Fruit fly (Drosophila melanogaster) whole organism, wandering third instar larva: ENCODE measurements around the gene spn-B.

Experiments used
- Abd-B ChIP-seq: fragments of >200 bp; optimal IDR thresholded peaks from 2 replicates; lab custom pipeline; 2017; ENCODE audit warnings: missing biosample characterization, missing genetic modification characterization
- Hr78 ChIP-seq: fragments of >200 bp; optimal IDR thresholded peaks from 2 replicates; lab custom pipeline; 2017; ENCODE audit warnings: missing biosample characterization, missing genetic modification characterization
- Rel ChIP-seq, 2 experiments: fragments of 200-800 bp; sonication (Bioruptor generic) in 1 of 2; optimal IDR thresholded peaks; 2 replicates in 1 of 2; 3 replicates in 1 of 2; lab custom pipeline; 2016 to 2019; ENCODE audit warnings: mild to moderate bottlenecking in 2 of 2, missing biosample characterization in 2 of 2, missing genetic modification characterization in 2 of 2, moderate library complexity in 1 of 2
- ey ChIP-seq: fragments of 200-800 bp; sonication (Bioruptor generic); optimal IDR thresholded peaks from 2 replicates; lab custom pipeline; 2016; ENCODE audit warnings: missing biosample characterization, missing genetic modification characterization
- foxo ChIP-seq, 2 experiments: fragments of 200-800 bp; sonication (Bioruptor generic); optimal IDR thresholded peaks; 2 replicates in 1 of 2; 3 replicates in 1 of 2; lab custom pipeline; 2016 to 2017; ENCODE audit warnings: missing biosample characterization in 2 of 2, missing genetic modification characterization in 2 of 2
- fru ChIP-seq: fragments of 200-800 bp; sonication (Bioruptor generic); optimal IDR thresholded peaks from 3 replicates; lab custom pipeline; 2016; ENCODE audit warnings: missing biosample characterization, mild to moderate bottlenecking, missing genetic modification characterization
- h ChIP-seq: fragments of 200-800 bp; sonication (Bioruptor generic); optimal IDR thresholded peaks from 3 replicates; lab custom pipeline; 2016; ENCODE audit warnings: missing biosample characterization, mild to moderate bottlenecking, missing genetic modification characterization
- lola ChIP-seq: fragments of >200 bp; optimal IDR thresholded peaks from 2 replicates; lab custom pipeline; 2017; ENCODE audit warnings: missing biosample characterization, missing genetic modification characterization

DNA sequence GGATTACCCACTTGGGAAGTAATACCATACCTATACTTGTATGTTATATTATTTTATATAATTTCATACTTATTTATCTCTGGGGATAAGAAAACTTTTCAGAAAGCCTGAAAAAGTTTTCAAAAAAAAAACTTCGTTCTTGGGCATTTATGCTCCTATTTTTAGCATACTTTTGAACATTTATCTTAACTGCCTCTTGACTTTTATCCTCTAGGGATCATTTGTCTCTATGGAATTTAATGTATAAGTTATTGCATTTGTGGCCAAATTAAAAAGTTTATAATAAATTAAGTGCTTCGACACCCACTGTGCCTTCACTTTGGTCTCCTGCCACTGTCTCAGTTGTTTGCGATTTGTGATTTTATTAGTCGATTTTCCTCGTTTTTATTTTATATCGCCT, 47.5 kb upstream of the spn-B start:
- TF ChIP-seq Hr78 (no peak), fru (no peak), lola (no peak), Rel (GFP tag; optimal IDR thresholded peaks at IDR 0.05; lab: Kevin White, UChicago) (no peak), Rel (tag; optimal IDR thresholded peaks at IDR 0.05; lab: Kevin White, UChicago) (no peak), foxo (GFP tag; optimal IDR thresholded peaks at IDR 0.05; lab: Kevin White, UChicago) (no peak), Abd-B (GFP tag; lab: Kevin White, UChicago) (no peak), ey (GFP tag; lab: Kevin White, UChicago) (no peak), h (GFP tag; lab: Kevin White, UChicago) (no peak)
